Worm (Caenorhabditis elegans): Measurements from ENCODE around the gene Y42A5A.3.
A peak's percentile ranks its signal among the peaks of the same experiment; 100 is the strongest.

The Y42A5A.3 gene

DNA sequence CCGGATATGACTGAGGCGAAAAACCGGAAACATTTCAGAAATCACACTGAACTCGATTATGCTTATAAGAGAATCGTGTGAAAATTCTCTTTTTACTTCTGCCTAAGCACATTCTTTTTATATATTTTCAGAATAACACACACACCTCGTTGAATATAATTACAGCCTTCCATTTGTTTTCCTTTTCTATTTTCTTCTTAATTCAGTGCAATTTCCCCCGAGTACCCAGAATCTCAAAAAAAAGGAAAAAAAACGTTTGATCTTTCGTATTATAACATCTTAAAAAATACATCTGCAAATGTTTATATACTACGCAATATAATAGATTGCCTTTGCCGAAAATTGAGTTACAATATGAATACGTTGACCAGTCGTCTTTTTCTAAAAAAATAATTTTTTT is 36.0 kb upstream of the Y42A5A.3 start:
- TF ChIP-seq cnd-1 (tag; optimal IDR thresholded peaks at IDR 0.05): no peak
- no peak for TF ChIP-seq sptf-1 (tag; optimal IDR thresholded peaks at IDR 0.05)
- no peak for TF ChIP-seq ceh-43 (GFP tag; optimal IDR thresholded peaks at IDR 0.05)
- TF ChIP-seq nhr-12 (tag; optimal IDR thresholded peaks at IDR 0.05): no peak

DNA sequence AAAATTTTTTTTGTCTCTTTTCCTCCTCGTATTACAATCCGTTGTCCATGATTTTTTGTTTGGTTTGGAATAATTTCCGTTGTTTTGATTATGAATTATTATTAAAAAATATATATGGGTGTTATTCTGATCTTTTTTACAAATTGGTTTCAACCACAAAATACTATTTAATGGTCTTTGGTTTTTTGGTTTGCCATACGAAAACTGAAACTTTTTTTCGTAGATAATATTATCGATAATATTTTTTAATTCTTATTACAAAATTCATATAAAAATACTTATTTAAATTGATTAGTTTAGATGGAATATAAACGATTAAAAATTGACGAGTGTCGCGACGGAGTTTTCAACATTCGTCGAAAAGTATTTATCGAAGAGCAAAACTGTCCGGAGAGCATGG is 31.4 kb upstream of the Y42A5A.3 start, which contains the start of gene jmjd-5:
jmjd-5 (plus strand) TSS at position 301 of the 400 bp plus-strand sequence.
- TF ChIP-seq cnd-1 (tag; optimal IDR thresholded peaks at IDR 0.05): no peak
- no peak for TF ChIP-seq lin-32 (GFP tag; optimal IDR thresholded peaks at IDR 0.05)
- TF ChIP-seq snpc-4 (tag; optimal IDR thresholded peaks at IDR 0.05): no peak
- TF ChIP-seq ces-1 (GFP tag; optimal IDR thresholded peaks at IDR 0.05): no peak
- TF ChIP-seq M03D4.4 (tag; optimal IDR thresholded peaks at IDR 0.05): no peak
- TF ChIP-seq elt-3 (tag; optimal IDR thresholded peaks at IDR 0.05): no peak
- no peak for TF ChIP-seq hlh-1 (tag; optimal IDR thresholded peaks at IDR 0.05)
- no peak for TF ChIP-seq drap-1 (GFP tag; optimal IDR thresholded peaks at IDR 0.05)
- TF ChIP-seq unc-62 (GFP tag; optimal IDR thresholded peaks at IDR 0.05): no peak
- TF ChIP-seq mab-5 (tag; optimal IDR thresholded peaks at IDR 0.05): no peak
- TF ChIP-seq ceh-83 (GFP tag; optimal IDR thresholded peaks at IDR 0.05): no peak
- no peak for TF ChIP-seq ztf-11 (tag; optimal IDR thresholded peaks at IDR 0.05)
- TF ChIP-seq lsy-2 (tag; optimal IDR thresholded peaks at IDR 0.05): no peak

ce11 chrV:11124922-11125321 is 29.1 kb upstream of the Y42A5A.3 start, which contains the start of gene C06H2.2:
C06H2.2 (plus strand) TSS chrV:11125222.
- no peak for TF ChIP-seq unc-120 (tag; optimal IDR thresholded peaks at IDR 0.05; ENCODE audit: poor library complexity, severe bottlenecking)
- TF ChIP-seq lsy-2 (tag; optimal IDR thresholded peaks at IDR 0.05): no peak
- TF ChIP-seq ceh-39 (tag; optimal IDR thresholded peaks at IDR 0.05): no peak
- no peak for TF ChIP-seq nhr-12 (tag; optimal IDR thresholded peaks at IDR 0.05)
- TF ChIP-seq blmp-1 (tag; optimal IDR thresholded peaks at IDR 0.05): no peak
- no peak for TF ChIP-seq bed-3 (GFP tag; optimal IDR thresholded peaks at IDR 0.05)
- TF ChIP-seq unc-39 (tag; optimal IDR thresholded peaks at IDR 0.05): no peak
- no peak for TF ChIP-seq nhr-76 (tag; optimal IDR thresholded peaks at IDR 0.05)

ce11 chrV:11123817-11124337 is 28.1 kb upstream of the Y42A5A.3 start, which contains the start of the genes atp-5 and lmtr-3:
atp-5 (minus strand) TSS chrV:11123867.
lmtr-3 (plus strand) TSS chrV:11124186.
- TF ChIP-seq sptf-1 (tag; optimal IDR thresholded peaks at IDR 0.05) (peak; percentile 12), mep-1 (tag; optimal IDR thresholded peaks at IDR 0.05) (peak; percentile 48), elt-3 (tag; optimal IDR thresholded peaks at IDR 0.05) (no peak), ceh-83 (GFP tag; optimal IDR thresholded peaks at IDR 0.05) (no peak), nhr-237 (tag; optimal IDR thresholded peaks at IDR 0.05) (no peak), lsy-2 (tag; optimal IDR thresholded peaks at IDR 0.05) (peak; percentile 33), lin-32 (GFP tag; optimal IDR thresholded peaks at IDR 0.05) (no peak), hlh-1 (tag; optimal IDR thresholded peaks at IDR 0.05) (peak; percentile 8), ceh-39 (tag; optimal IDR thresholded peaks at IDR 0.05) (peak; percentile 15), snpc-4 (tag; optimal IDR thresholded peaks at IDR 0.05) (no peak)

DNA sequence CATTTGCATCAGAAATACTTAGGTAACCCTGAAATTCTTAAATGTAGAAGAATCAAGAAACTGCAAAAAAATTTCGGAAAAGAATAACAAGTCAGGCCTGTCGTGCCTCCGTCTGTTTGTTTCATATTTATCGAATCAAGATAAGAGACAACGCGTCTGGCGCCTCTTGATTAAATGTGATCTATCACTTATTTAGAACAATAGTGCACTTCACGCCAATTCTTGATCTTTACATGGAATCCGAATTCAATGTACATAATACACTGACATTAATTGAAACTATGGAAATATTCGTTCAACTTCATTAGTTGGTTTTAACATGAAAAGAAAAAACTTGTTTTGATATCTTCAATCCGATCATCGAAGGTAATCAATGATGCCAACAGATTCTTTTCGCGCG is 26.7 kb upstream of the Y42A5A.3 start, which contains the start of gene mboa-2:
mboa-2 (minus strand) TSS at position 28 of the 400 bp plus-strand sequence.
- TF ChIP-seq flh-1 (GFP tag; optimal IDR thresholded peaks at IDR 0.05) (no peak), nhr-2 (tag; optimal IDR thresholded peaks at IDR 0.05) (no peak), ceh-83 (GFP tag; optimal IDR thresholded peaks at IDR 0.05) (no peak), nhr-76 (tag; optimal IDR thresholded peaks at IDR 0.05) (no peak), hlh-1 (tag; optimal IDR thresholded peaks at IDR 0.05) (no peak), ceh-43 (GFP tag; optimal IDR thresholded peaks at IDR 0.05) (no peak), nhr-12 (tag; optimal IDR thresholded peaks at IDR 0.05) (no peak), ztf-11 (tag; optimal IDR thresholded peaks at IDR 0.05) (no peak), unc-120 (tag; optimal IDR thresholded peaks at IDR 0.05; ENCODE audit: poor library complexity, severe bottlenecking) (no peak), cnd-1 (tag; optimal IDR thresholded peaks at IDR 0.05) (no peak), nhr-28 (tag; optimal IDR thresholded peaks at IDR 0.05) (no peak), unc-62 (GFP tag; optimal IDR thresholded peaks at IDR 0.05) (no peak), mep-1 (tag; optimal IDR thresholded peaks at IDR 0.05) (no peak), mab-5 (tag; optimal IDR thresholded peaks at IDR 0.05) (no peak), snpc-4 (tag; optimal IDR thresholded peaks at IDR 0.05) (no peak), mls-2 (tag; optimal IDR thresholded peaks at IDR 0.05) (no peak), lin-32 (GFP tag; optimal IDR thresholded peaks at IDR 0.05) (no peak), sem-2 (GFP tag; optimal IDR thresholded peaks at IDR 0.05) (no peak), ceh-39 (tag; optimal IDR thresholded peaks at IDR 0.05) (no peak), lin-13 (tag; optimal IDR thresholded peaks at IDR 0.05) (no peak)
